Worm (Caenorhabditis elegans): ENCODE data around the gene Y62H9A.14.

ce11 chrX:11878109-11878508 is 42.9 kb upstream of the Y62H9A.14 start, which contains the start of gene Y62H9A.2:
- TF ChIP-seq F13C5.2 (tag; optimal IDR thresholded peaks at IDR 0.05) (no peak), ama-1 (optimal IDR thresholded peaks at IDR 0.05) (no peak), pes-1 (GFP tag; IDR thresholded peaks at IDR 0.05) (no peak), ceh-13 (GFP tag; optimal IDR thresholded peaks at IDR 0.05) (no peak), hnd-1 (tag; optimal IDR thresholded peaks at IDR 0.05) (no peak), ceh-36 (tag; optimal IDR thresholded peaks at IDR 0.05) (no peak)
